Worm (Caenorhabditis elegans) whole organism, L4 larva: ENCODE results near the gene plp-2.

Experiments used
- F10B5.3 ChIP-seq: sonication (generic microtip); optimal IDR thresholded peaks from 2 replicates; lab custom pipeline; 2016; ENCODE audit warnings: mild to moderate bottlenecking, missing genetic modification characterization, missing compliant biosample characterization
- F37D6.2 ChIP-seq: sonication (generic microtip); optimal IDR thresholded peaks from 2 replicates; lab custom pipeline; 2016; ENCODE audit warnings: mild to moderate bottlenecking, missing genetic modification characterization, missing compliant biosample characterization
- F49E8.2 ChIP-seq: sonication (generic microtip); optimal IDR thresholded peaks from 2 replicates; lab custom pipeline; 2016; ENCODE audit warnings: missing compliant biosample characterization, mild to moderate bottlenecking, missing genetic modification characterization, borderline replicate concordance
- R02D3.7 ChIP-seq: fragments of 150-350 bp; sonication (generic microtip); optimal IDR thresholded peaks from 3 replicates; lab custom pipeline; 2014; ENCODE audit warnings: missing biosample characterization, missing genetic modification characterization
- Y105C5A.15 ChIP-seq: fragments of 200-800 bp; sonication (Bioruptor generic); IDR thresholded peaks from 2 replicates; pipeline ENCODE4 v1.3.6; 2022; ENCODE audit warnings: missing genetic modification characterization, missing compliant biosample characterization
- Y48G9A.11 ChIP-seq: fragments of 200-800 bp; sonication (Bioruptor generic); IDR thresholded peaks from 2 replicates; pipeline ENCODE4 v1.3.6; 2022; ENCODE audit warnings: missing genetic modification reagents, missing genetic modification characterization, missing compliant biosample characterization
- Y5F2A.4 ChIP-seq: fragments of 200-800 bp; sonication (Bioruptor generic); optimal IDR thresholded peaks from 2 replicates; lab custom pipeline; 2018; ENCODE audit warnings: mild to moderate bottlenecking, missing genetic modification characterization, missing compliant biosample characterization
- Y75B8A.6 ChIP-seq: fragments of 200-800 bp; sonication (Bioruptor generic); IDR thresholded peaks from 2 replicates; pipeline ENCODE4 v1.3.6; 2022; ENCODE audit warnings: missing genetic modification reagents, missing genetic modification characterization, missing compliant biosample characterization
- ZK337.2 ChIP-seq: fragments of 200-800 bp; sonication (Bioruptor generic); IDR thresholded peaks from 2 replicates; pipeline ENCODE4 v1.3.6; 2022; ENCODE audit warnings: missing genetic modification reagents, missing genetic modification characterization, missing compliant biosample characterization
- ama-1 ChIP-seq: fragments of 150-350 bp; optimal IDR thresholded peaks from 2 replicates; lab custom pipeline; 2014; ENCODE audit warnings: inconsistent platforms, mixed read lengths
- arid-1 ChIP-seq: fragments of 200-800 bp; sonication (Bioruptor generic); conservative IDR thresholded peaks from 2 replicates; pipeline ENCODE4 v1.3.6; 2022; ENCODE audit warnings: missing genetic modification reagents, missing genetic modification characterization, missing compliant biosample characterization
- attf-4 ChIP-seq: sonication (generic microtip); optimal IDR thresholded peaks from 3 replicates; lab custom pipeline; 2017; ENCODE audit warnings: missing biosample characterization, missing genetic modification characterization
- ceh-20 ChIP-seq: fragments of 200-800 bp; sonication (Bioruptor generic); IDR thresholded peaks from 2 replicates; pipeline ENCODE4 v1.3.6; 2022; ENCODE audit warnings: missing genetic modification reagents, missing genetic modification characterization, missing compliant biosample characterization
- ceh-32 ChIP-seq: sonication (generic microtip); optimal IDR thresholded peaks from 2 replicates; lab custom pipeline; 2016; ENCODE audit warnings: mild to moderate bottlenecking, missing genetic modification characterization, missing compliant biosample characterization; ENCODE audit not compliant: poor library complexity
- ces-1 ChIP-seq: fragments of 150-350 bp; sonication (generic microtip); optimal IDR thresholded peaks from 4 replicates; lab custom pipeline; 2014; ENCODE audit warnings: missing biosample characterization, missing genetic modification reagents, missing genetic modification characterization
- cey-2 ChIP-seq: sonication (generic microtip); optimal IDR thresholded peaks from 3 replicates; lab custom pipeline; 2017; ENCODE audit warnings: missing genetic modification characterization, mild to moderate bottlenecking, missing compliant biosample characterization, antibody characterized with exemption, borderline replicate concordance; ENCODE audit not compliant: insufficient read depth
- ctbp-1 ChIP-seq: fragments of 200-800 bp; sonication (Bioruptor generic); IDR thresholded peaks from 2 replicates; pipeline ENCODE4 v1.3.6; 2022; ENCODE audit warnings: missing genetic modification reagents, missing genetic modification characterization, missing compliant biosample characterization
- dmd-6 ChIP-seq: fragments of 200-800 bp; sonication (Bioruptor generic); IDR thresholded peaks from 2 replicates; pipeline ENCODE4 v1.3.6; 2022; ENCODE audit warnings: missing genetic modification reagents, missing genetic modification characterization, missing compliant biosample characterization
- dmd-8 ChIP-seq: fragments of 200-800 bp; sonication (Bioruptor generic); IDR thresholded peaks from 2 replicates; pipeline ENCODE4 v1.3.6; 2022; ENCODE audit warnings: missing genetic modification characterization, missing compliant biosample characterization
- egl-27 ChIP-seq: sonication (generic microtip); optimal IDR thresholded peaks from 3 replicates; lab custom pipeline; 2017; ENCODE audit warnings: missing biosample characterization, missing genetic modification reagents, missing genetic modification characterization
- fkh-10 ChIP-seq: fragments of 150-350 bp; optimal IDR thresholded peaks from 2 replicates; lab custom pipeline; 2014; ENCODE audit warnings: missing biosample characterization, missing genetic modification reagents, missing genetic modification characterization
- fos-1 ChIP-seq: fragments of 150-350 bp; optimal IDR thresholded peaks from 2 replicates; lab custom pipeline; 2014; ENCODE audit warnings: missing biosample characterization, missing genetic modification characterization
- hif-1 ChIP-seq, 2 experiments: sonication (generic microtip); optimal IDR thresholded peaks; 2 replicates each; lab custom pipeline; 2016 to 2017; ENCODE audit warnings: missing compliant biosample characterization in 2 of 2, missing genetic modification characterization in 2 of 2, missing genetic modification reagents in 2 of 2, missing genotype in 2 of 2, mild to moderate bottlenecking in 1 of 2
- lim-7 ChIP-seq: fragments of 200-800 bp; sonication (Bioruptor generic); IDR thresholded peaks from 2 replicates; pipeline ENCODE4 v1.3.6; 2022; ENCODE audit warnings: missing genetic modification characterization, missing compliant biosample characterization
- lir-3 ChIP-seq: sonication (generic microtip); optimal IDR thresholded peaks from 2 replicates; lab custom pipeline; 2016; ENCODE audit warnings: mild to moderate bottlenecking, missing genetic modification characterization, missing compliant biosample characterization
- mdl-1 ChIP-seq, 2 experiments: fragments of 150-350 bp in 1 of 2; sonication (generic microtip) in 1 of 2; optimal IDR thresholded peaks; 2 replicates each; lab custom pipeline; 2014 to 2017; ENCODE audit warnings: missing biosample characterization in 2 of 2, missing genetic modification characterization in 2 of 2
- mdt-29 ChIP-seq: fragments of 200-800 bp; sonication (Bioruptor generic); IDR thresholded peaks from 2 replicates; pipeline ENCODE4 v1.3.6; 2022; ENCODE audit warnings: missing genetic modification reagents, missing genetic modification characterization, missing compliant biosample characterization
- mes-2 ChIP-seq: sonication (generic microtip); optimal IDR thresholded peaks from 2 replicates; lab custom pipeline; 2016; ENCODE audit warnings: missing genotype, mild to moderate bottlenecking, missing genetic modification characterization, missing compliant biosample characterization; ENCODE audit not compliant: poor library complexity, severe bottlenecking
- mxl-3 ChIP-seq: fragments of 200-800 bp; sonication (Bioruptor generic); optimal IDR thresholded peaks from 2 replicates; lab custom pipeline; 2018; ENCODE audit warnings: mild to moderate bottlenecking, missing genetic modification characterization, missing compliant biosample characterization
- nhr-10 ChIP-seq: fragments of 150-350 bp; optimal IDR thresholded peaks from 2 replicates; lab custom pipeline; 2014; ENCODE audit warnings: missing biosample characterization, missing genetic modification characterization
- nhr-102 ChIP-seq: sonication (generic microtip); optimal IDR thresholded peaks from 2 replicates; lab custom pipeline; 2016; ENCODE audit warnings: mild to moderate bottlenecking, missing genetic modification characterization, moderate library complexity, missing compliant biosample characterization
- nhr-11 ChIP-seq: fragments of 150-350 bp; optimal IDR thresholded peaks from 2 replicates; lab custom pipeline; 2014; ENCODE audit warnings: missing biosample characterization, missing genetic modification characterization
- nhr-111 ChIP-seq: fragments of 200-800 bp; sonication (Bioruptor generic); optimal IDR thresholded peaks from 2 replicates; lab custom pipeline; 2018; ENCODE audit warnings: mild to moderate bottlenecking, missing genetic modification characterization, missing compliant biosample characterization
- nhr-237 ChIP-seq: sonication (generic microtip); optimal IDR thresholded peaks from 2 replicates; lab custom pipeline; 2017; ENCODE audit warnings: missing biosample characterization, missing genetic modification characterization
- nhr-25 ChIP-seq: sonication (generic microtip); optimal IDR thresholded peaks from 2 replicates; lab custom pipeline; 2017; ENCODE audit warnings: missing genetic modification characterization, mild to moderate bottlenecking, missing compliant biosample characterization, antibody characterized with exemption, moderate library complexity, borderline replicate concordance; ENCODE audit not compliant: insufficient read depth
- nhr-28 ChIP-seq: fragments of 150-350 bp; optimal IDR thresholded peaks from 2 replicates; lab custom pipeline; 2014; ENCODE audit warnings: missing biosample characterization, missing genetic modification characterization
- nhr-48 ChIP-seq: sonication (generic microtip); optimal IDR thresholded peaks from 2 replicates; lab custom pipeline; 2016; ENCODE audit warnings: mild to moderate bottlenecking, missing genetic modification characterization, missing compliant biosample characterization
- nhr-76 ChIP-seq: fragments of 150-350 bp; optimal IDR thresholded peaks from 2 replicates; lab custom pipeline; 2014; ENCODE audit warnings: missing biosample characterization, missing genetic modification characterization
- pha-4 ChIP-seq, 2 experiments: fragments of 150-350 bp in 1 of 2; fragments of 200-800 bp in 1 of 2; sonication (Bioruptor generic) in 1 of 2; IDR thresholded peaks in 1 of 2; optimal IDR thresholded peaks in 1 of 2; 2 replicates each; pipeline versions ENCODE4 v1.3.6 to Lab custom; 2014 to 2022; ENCODE audit warnings: missing genetic modification characterization in 2 of 2, missing genetic modification reagents in 2 of 2, missing biosample characterization in 1 of 2, missing compliant biosample characterization in 1 of 2
- php-3 ChIP-seq: fragments of 200-800 bp; sonication (Bioruptor generic); IDR thresholded peaks from 2 replicates; pipeline ENCODE4 v1.3.6; 2022; ENCODE audit warnings: missing genetic modification reagents, missing genetic modification characterization, missing compliant biosample characterization
- rbr-2 ChIP-seq: sonication (generic microtip); optimal IDR thresholded peaks from 2 replicates; lab custom pipeline; 2016; ENCODE audit warnings: missing genotype, missing genetic modification characterization, missing compliant biosample characterization
- sdz-12 ChIP-seq: fragments of 200-800 bp; sonication (Bioruptor generic); optimal IDR thresholded peaks from 2 replicates; lab custom pipeline; 2018; ENCODE audit warnings: mild to moderate bottlenecking, missing genetic modification characterization, missing compliant biosample characterization
- tra-1 ChIP-seq: fragments of 200-800 bp; sonication (Bioruptor generic); IDR thresholded peaks from 2 replicates; pipeline ENCODE4 v1.3.6; 2022; ENCODE audit warnings: missing genetic modification reagents, missing genetic modification characterization, missing compliant biosample characterization
- unc-130 ChIP-seq: sonication (generic microtip); optimal IDR thresholded peaks from 2 replicates; lab custom pipeline; 2016; ENCODE audit warnings: missing genetic modification reagents, missing genetic modification characterization, missing compliant biosample characterization
- unc-62 ChIP-seq, 3 experiments: fragments of 150-350 bp in 1 of 3; sonication (generic microtip); optimal IDR thresholded peaks in 2 of 3; peaks in 1 of 3; 1 replicate in 1 of 3; 2 replicates in 2 of 3; lab custom pipeline; 2014 to 2017; ENCODE audit warnings: missing biosample characterization in 3 of 3, missing genetic modification characterization in 3 of 3, missing genetic modification reagents in 3 of 3, missing genotype in 1 of 3
- zfp-2 ChIP-seq: sonication (generic microtip); optimal IDR thresholded peaks from 2 replicates; lab custom pipeline; 2016; ENCODE audit warnings: mild to moderate bottlenecking, missing genetic modification characterization, missing compliant biosample characterization
- zip-11 ChIP-seq: fragments of 200-800 bp; sonication (Bioruptor generic); IDR thresholded peaks from 2 replicates; pipeline ENCODE4 v1.3.6; 2022; ENCODE audit warnings: missing genetic modification characterization, missing compliant biosample characterization
- zip-2 ChIP-seq: fragments of 150-350 bp; optimal IDR thresholded peaks from 2 replicates; lab custom pipeline; 2014; ENCODE audit warnings: missing biosample characterization, missing genetic modification characterization

Gene plp-2

ce11 chrX:14975467-14976167 is 7.0 kb downstream of the plp-2 start, which contains the start of gene F20D1.3:
TSS of gene F20D1.3 (plus strand) at chrX:14976117.
- TF ChIP-seq mdl-1 (tag; optimal IDR thresholded peaks at IDR 0.05; lab: Kevin White, UChicago) (peak in 1 of 2 experiments; percentile 85), fkh-10 (GFP tag; lab: Kevin White, UChicago) (peak; percentile 61), sdz-12 (GFP tag; lab: Kevin White, UChicago) (no peak), nhr-237 (no peak), nhr-48 (tag; lab: Kevin White, UChicago) (peak; percentile 8), nhr-25 (tag; lab: Kevin White, UChicago) (no peak), zip-2 (tag; lab: Kevin White, UChicago) (no peak), php-3 (GFP tag; lab: Robert Waterston, UW) (no peak), unc-62 (GFP tag; optimal IDR thresholded peaks at IDR 0.05 in 1 of 2; lab: Kevin White, UChicago) (peak in 1 of 2 experiments; percentile 79), unc-62 (tag; optimal IDR thresholded peaks at IDR 0.05; lab: Kevin White, UChicago) (no peak), ZK337.2 (no peak), tra-1 (GFP tag; lab: Robert Waterston, UW) (no peak), lim-7 (no peak), ces-1 (GFP tag; lab: Kevin White, UChicago) (no peak), R02D3.7 (tag; lab: Kevin White, UChicago) (no peak), mdt-29 (GFP tag; lab: Robert Waterston, UW) (no peak), mes-2 (tag; lab: Kevin White, UChicago) (peak; percentile 69), dmd-8 (GFP tag; lab: Robert Waterston, UW) (no peak), pha-4 (GFP tag; IDR thresholded peaks at IDR 0.05; lab: Robert Waterston, UW) (no peak), pha-4 (tag; optimal IDR thresholded peaks at IDR 0.05; lab: Kevin White, UChicago) (no peak), nhr-76 (no peak), cey-2 (tag; lab: Kevin White, UChicago) (no peak), Y48G9A.11 (GFP tag; lab: Robert Waterston, UW) (no peak), Y5F2A.4 (no peak), nhr-10 (tag; lab: Kevin White, UChicago) (no peak), rbr-2 (tag; lab: Kevin White, UChicago) (peak; percentile 59), lir-3 (tag; lab: Kevin White, UChicago) (no peak), dmd-6 (GFP tag; lab: Robert Waterston, UW) (peak; percentile 32; the same call in 1 of the 2 replicates), arid-1 (GFP tag; lab: Robert Waterston, UW) (no peak), ceh-32 (tag; lab: Kevin White, UChicago) (no peak), F49E8.2 (tag; lab: Kevin White, UChicago) (no peak), mxl-3 (GFP tag; lab: Kevin White, UChicago) (peak; percentile 72), Y75B8A.6 (GFP tag; lab: Robert Waterston, UW) (no peak), zfp-2 (tag; lab: Kevin White, UChicago) (no peak), attf-4 (tag; lab: Kevin White, UChicago) (no peak), unc-130 (no peak), ceh-20 (GFP tag; lab: Robert Waterston, UW) (no peak), zip-11 (GFP tag; lab: Robert Waterston, UW) (no peak), ctbp-1 (no peak), fos-1 (tag; lab: Kevin White, UChicago) (no peak), egl-27 (tag; lab: Kevin White, UChicago) (no peak), nhr-28 (tag; lab: Kevin White, UChicago) (peak; percentile 89), hif-1 (tag; optimal IDR thresholded peaks at IDR 0.05; lab: Kevin White, UChicago) (peak in 1 of 2 experiments; percentile 61), ama-1 (lab: Kevin White, UChicago) (no peak), Y105C5A.15 (GFP tag; lab: Robert Waterston, UW) (no peak), F37D6.2 (tag; lab: Kevin White, UChicago) (no peak), F10B5.3 (no peak), nhr-11 (tag; lab: Kevin White, UChicago) (peak; percentile 38), nhr-102 (no peak), nhr-111 (GFP tag; lab: Kevin White, UChicago) (no peak)
